Worm (Caenorhabditis elegans): ENCODE measurements around the gene his-32.

DNA sequence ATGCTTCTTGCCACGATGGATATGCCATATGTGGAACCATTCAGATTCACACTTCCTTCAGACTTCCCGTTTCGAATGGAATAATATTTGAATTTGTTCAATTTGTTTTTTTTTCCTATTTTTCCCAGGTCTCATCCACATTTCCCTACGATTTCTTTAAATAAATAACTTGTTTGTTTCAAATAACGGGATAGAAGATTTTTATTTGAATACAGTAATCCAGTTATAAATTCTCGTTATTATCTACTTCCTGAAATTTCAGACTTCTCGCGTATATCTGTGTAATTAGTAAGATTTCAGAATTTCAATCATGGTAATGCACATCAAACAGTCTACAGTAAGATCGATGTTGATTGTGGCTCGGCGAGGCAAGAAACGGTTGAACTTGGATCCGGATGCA is 33.6 kb upstream of the his-32 start, which contains the start of gene F35H10.5:
- TF ChIP-seq T22C8.4 (GFP tag; IDR thresholded peaks at IDR 0.05) (no peak), flt-1 (GFP tag; IDR thresholded peaks at IDR 0.05) (no peak), tab-1 (GFP tag; IDR thresholded peaks at IDR 0.05) (no peak), ztf-29 (GFP tag; IDR thresholded peaks at IDR 0.05) (no peak), med-1 (GFP tag; optimal IDR thresholded peaks at IDR 0.05; ENCODE audit: insufficient read depth) (no peak), klf-2 (GFP tag; conservative IDR thresholded peaks at IDR 0.05) (no peak), ref-1 (GFP tag; conservative IDR thresholded peaks at IDR 0.05) (no peak), ztf-23 (GFP tag; IDR thresholded peaks at IDR 0.05) (no peak)
